Fruit fly (Drosophila melanogaster): ENCODE measurements around the gene alphaTub84B.
A peak's percentile ranks its signal among the peaks of the same experiment; 100 is the strongest.

alphaTub84B gene

dm6 chr3R:7091904-7092303, 5.5 kb downstream of the alphaTub84B start:
- TF ChIP-seq CG6808 (GFP tag; optimal IDR thresholded peaks at IDR 0.05) (no peak), Eip78C (GFP tag) (peak; percentile 58)

- no peak for TF ChIP-seq CG1621 (tag; optimal IDR thresholded peaks at IDR 0.05)
- peak; percentile 59 for TF ChIP-seq CG31627 (GFP tag; optimal IDR thresholded peaks at IDR 0.05)
- peak; percentile 14; the same call in 1 of the 2 replicates for TF ChIP-seq CG15336 (GFP tag; IDR thresholded peaks at IDR 0.05)
- TF ChIP-seq OdsH (GFP tag; optimal IDR thresholded peaks at IDR 0.05): no peak
- no peak for TF ChIP-seq Blimp-1 (GFP tag; optimal IDR thresholded peaks at IDR 0.05)
- no peak for TF ChIP-seq CG10631 (GFP tag; optimal IDR thresholded peaks at IDR 0.05)
- no peak for TF ChIP-seq dac (GFP tag; optimal IDR thresholded peaks at IDR 0.05)
- peak; percentile 2 for TF ChIP-seq CG8632 (GFP tag; optimal IDR thresholded peaks at IDR 0.05)
- no peak for TF ChIP-seq dsx (GFP tag; optimal IDR thresholded peaks at IDR 0.05; ENCODE audit: poor library complexity, severe bottlenecking)
- TF ChIP-seq eg (GFP tag; IDR thresholded peaks at IDR 0.05): no peak; the same call in 2 of the 3 replicates
- no peak for TF ChIP-seq salr (GFP tag; optimal IDR thresholded peaks at IDR 0.05)
- peak; percentile 43 for TF ChIP-seq CG3919 (GFP tag; optimal IDR thresholded peaks at IDR 0.05)
- no peak for TF ChIP-seq CG6808 (GFP tag; optimal IDR thresholded peaks at IDR 0.05)
- peak; percentile 8 for TF ChIP-seq lz (GFP tag; optimal IDR thresholded peaks at IDR 0.05)
- no peak for TF ChIP-seq Ets21C (GFP tag; optimal IDR thresholded peaks at IDR 0.05)
- TF ChIP-seq CG10669 (GFP tag; optimal IDR thresholded peaks at IDR 0.05): no peak
- no peak for TF ChIP-seq achi (GFP tag; optimal IDR thresholded peaks at IDR 0.05)
- no peak for TF ChIP-seq CG7368 (GFP tag; optimal IDR thresholded peaks at IDR 0.05)
- no peak for TF ChIP-seq Hr4 (GFP tag; optimal IDR thresholded peaks at IDR 0.05)
- no peak for TF ChIP-seq CG16779 (tag; optimal IDR thresholded peaks at IDR 0.05)
- no peak for TF ChIP-seq vri (GFP tag; optimal IDR thresholded peaks at IDR 0.05)
- TF ChIP-seq Hr38 (GFP tag; optimal IDR thresholded peaks at IDR 0.05): no peak
- TF ChIP-seq fkh (GFP tag; optimal IDR thresholded peaks at IDR 0.05): no peak
- peak; percentile 45 for TF ChIP-seq esn (GFP tag; optimal IDR thresholded peaks at IDR 0.05)
- no peak for TF ChIP-seq CG34406 (GFP tag; optimal IDR thresholded peaks at IDR 0.05)
- peak; percentile 7 for TF ChIP-seq CG6792 (GFP tag; optimal IDR thresholded peaks at IDR 0.05)
- no peak for TF ChIP-seq pdm3 (GFP tag; optimal IDR thresholded peaks at IDR 0.05)
- TF ChIP-seq CG8119 (GFP tag; IDR thresholded peaks at IDR 0.05): no peak
- TF ChIP-seq CG32006 (GFP tag; optimal IDR thresholded peaks at IDR 0.05): no peak
- TF ChIP-seq CG3032 (tag; optimal IDR thresholded peaks at IDR 0.05): peak; percentile 42
- TF ChIP-seq spab (GFP tag; optimal IDR thresholded peaks at IDR 0.05): no peak
- TF ChIP-seq CG11902 (GFP tag; optimal IDR thresholded peaks at IDR 0.05): no peak
- no peak for TF ChIP-seq CG11762 (GFP tag; optimal IDR thresholded peaks at IDR 0.05; ENCODE audit: insufficient read depth)
- TF ChIP-seq Eip93F (GFP tag; optimal IDR thresholded peaks at IDR 0.05): no peak
- TF ChIP-seq CG8319 (GFP tag; optimal IDR thresholded peaks at IDR 0.05): no peak
- peak in 1 of 2 experiments; percentile 39 for TF ChIP-seq ss (GFP tag; optimal IDR thresholded peaks at IDR 0.05)
- no peak for TF ChIP-seq CG6276 (GFP tag; optimal IDR thresholded peaks at IDR 0.05)
- no peak for TF ChIP-seq Ets96B (tag; optimal IDR thresholded peaks at IDR 0.05)
- TF ChIP-seq CG9139 (GFP tag; optimal IDR thresholded peaks at IDR 0.05): no peak
- TF ChIP-seq Sox15 (GFP tag; optimal IDR thresholded peaks at IDR 0.05): no peak
- TF ChIP-seq svp (GFP tag): no peak
- no peak for TF ChIP-seq Hr39 (GFP tag; optimal IDR thresholded peaks at IDR 0.05)
- TF ChIP-seq Eip75B (GFP tag; optimal IDR thresholded peaks at IDR 0.05): no peak
- no peak for TF ChIP-seq Lpt (GFP tag; optimal IDR thresholded peaks at IDR 0.05)
- no peak for TF ChIP-seq CG6854 (GFP tag; optimal IDR thresholded peaks at IDR 0.05)
- TF ChIP-seq fd85E (GFP tag; optimal IDR thresholded peaks at IDR 0.05): no peak
- no peak for TF ChIP-seq Smox (GFP tag; optimal IDR thresholded peaks at IDR 0.05)
- TF ChIP-seq CG11294 (GFP tag; IDR thresholded peaks at IDR 0.05): no peak
- peak; percentile 81 for TF ChIP-seq Eip78C (GFP tag)
These were observed 7.2 kb downstream of the alphaTub84B start for dm6 chr3R:7093592-7093991.

Measured in whole organism, prepupa.